Worm (Caenorhabditis elegans) whole organism, dauer: ENCODE results near the gene K09F6.11.
"Not testable (repeated sequence)": the region's sequence is repeated elsewhere in the genome, so short reads cannot be mapped to it uniquely, and the experiment has no call there.

Experiments used
- unc-62 ChIP-seq: sonication (generic microtip); optimal IDR thresholded peaks from 2 replicates; lab custom pipeline; 2017; ENCODE audit warnings: missing biosample characterization, missing genetic modification reagents, missing genetic modification characterization

K09F6.11 gene

DNA sequence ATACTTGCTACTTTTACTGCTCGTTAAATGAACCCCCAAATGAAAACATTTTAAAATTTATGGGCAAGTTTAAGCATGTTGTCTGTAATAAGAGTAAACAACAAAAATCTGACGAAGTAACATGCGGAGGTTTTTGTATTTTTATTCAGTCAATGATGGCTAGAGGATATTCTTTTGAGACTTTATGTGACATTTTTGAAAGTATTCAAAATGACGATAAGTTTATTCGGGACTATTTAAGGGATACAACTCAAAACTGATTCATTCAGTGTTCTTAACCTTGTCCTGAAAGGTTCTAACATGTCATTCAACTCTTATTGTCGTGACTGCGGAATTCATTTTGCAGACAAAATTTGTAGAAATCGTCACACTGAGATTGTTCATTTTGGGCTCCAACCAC lies at the start of gene K09F6.11:
TSS of gene K09F6.11 (plus strand) at position 301 of the 400 bp plus-strand sequence.
- TF ChIP-seq unc-62 (GFP tag; lab: Kevin White, UChicago): no peak

DNA sequence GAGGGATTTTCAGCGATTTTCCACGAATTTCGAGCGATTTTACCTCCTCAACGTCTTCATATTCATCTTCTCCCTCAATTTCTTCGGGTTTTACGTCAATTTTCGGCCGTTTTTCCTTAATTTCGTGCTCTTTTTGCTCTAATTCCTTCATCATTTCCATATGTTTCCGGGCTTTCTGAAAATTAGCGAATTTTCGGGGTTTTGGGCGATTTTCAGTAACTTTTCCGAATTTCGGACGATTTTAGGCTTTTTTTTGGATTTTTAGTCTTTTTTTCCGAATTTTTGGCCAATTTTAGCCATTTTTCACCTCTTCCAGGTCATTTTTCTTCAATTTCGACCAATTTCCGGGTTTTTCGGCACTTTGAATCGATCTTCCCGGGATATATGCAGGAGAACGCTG lies 49.6 kb upstream of the K09F6.11 start:
- no peak for TF ChIP-seq unc-62 (GFP tag; lab: Kevin White, UChicago)

DNA sequence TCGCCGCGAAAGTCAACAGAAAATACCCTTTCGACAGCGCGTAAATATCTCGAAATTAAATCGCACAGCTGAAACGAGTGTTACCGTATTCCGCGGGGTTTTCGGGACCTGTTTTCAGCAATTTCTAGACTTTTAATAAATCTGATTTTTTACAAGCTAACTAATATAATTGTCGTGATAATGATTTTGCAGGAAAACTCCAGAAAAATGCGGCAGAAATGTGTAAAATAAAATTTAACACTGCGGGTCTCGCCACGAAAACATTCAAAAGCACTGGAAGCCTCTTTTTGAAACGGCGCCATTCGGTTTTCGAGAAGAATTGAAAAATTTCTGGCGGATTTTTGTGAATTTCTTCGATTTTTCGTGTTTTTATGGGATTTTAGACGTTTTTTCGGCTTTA lies 47.5 kb upstream of the K09F6.11 start, which contains the start of gene F54A3.6:
TSS of gene F54A3.6 (minus strand) at position 42 of the 400 bp plus-strand sequence.
- TF ChIP-seq unc-62 (GFP tag; lab: Kevin White, UChicago): not testable (repeated sequence)

DNA sequence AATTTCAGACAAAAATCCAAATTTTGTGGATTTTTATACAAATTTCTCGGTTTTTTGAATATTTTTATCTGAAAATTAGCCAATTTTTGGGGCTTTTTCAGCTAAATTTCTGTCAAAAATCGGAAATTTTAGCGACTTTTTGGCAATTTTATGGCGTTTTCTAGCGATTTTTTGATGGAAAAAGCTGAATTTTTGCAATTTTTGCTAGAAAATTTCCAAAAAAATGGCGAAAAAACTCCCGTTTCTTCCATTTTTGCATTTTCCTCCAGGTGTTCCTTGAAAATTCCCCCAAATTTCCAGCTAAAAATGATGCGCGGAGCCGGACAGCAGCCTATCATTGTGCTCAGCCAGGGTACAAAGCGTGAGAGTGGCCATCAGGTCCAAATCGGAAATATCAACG lies 46.7 kb upstream of the K09F6.11 start, which contains the start of gene cct-3:
TSS of gene cct-3 (plus strand) at position 301 of the 400 bp plus-strand sequence.
- TF ChIP-seq unc-62 (GFP tag; lab: Kevin White, UChicago): no peak

DNA sequence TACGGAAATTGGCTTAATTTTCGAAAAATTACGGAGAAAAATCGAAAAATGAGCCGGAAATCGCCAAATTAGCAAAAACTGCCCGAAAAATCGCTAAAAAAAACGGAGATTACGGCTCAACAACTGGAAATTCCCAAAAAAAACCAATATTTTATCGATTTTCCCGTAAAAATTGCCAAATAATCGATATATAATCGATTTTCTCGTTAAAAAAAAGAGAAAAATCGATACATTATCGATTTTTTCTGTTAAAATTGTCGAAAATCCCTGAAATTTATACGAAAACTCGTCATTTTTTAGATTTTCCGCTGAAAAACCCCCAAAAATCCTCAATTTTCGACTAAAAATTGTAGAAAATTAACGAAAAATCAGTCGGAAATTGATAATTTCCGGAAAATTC lies 43.6 kb upstream of the K09F6.11 start:
- no peak for TF ChIP-seq unc-62 (GFP tag; lab: Kevin White, UChicago)

DNA sequence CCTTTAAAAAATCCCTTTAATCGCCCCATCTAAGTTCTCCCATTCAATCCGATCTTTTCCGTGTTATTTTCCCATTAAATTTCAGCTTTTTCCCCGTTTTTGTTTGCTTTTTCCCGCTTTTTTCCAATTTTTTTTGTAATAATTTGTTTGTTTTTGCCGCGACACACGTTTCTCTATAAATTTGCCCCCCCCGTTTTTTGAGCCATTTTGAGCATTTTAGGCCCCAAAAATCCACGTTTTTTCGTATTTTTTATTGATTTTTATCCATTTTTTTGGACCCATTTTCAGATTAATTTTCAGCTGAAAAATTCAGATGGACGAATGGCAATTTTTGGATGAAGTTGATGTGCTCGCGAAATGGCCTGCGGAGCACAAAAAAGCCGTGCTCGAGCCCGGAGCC lies 36.6 kb upstream of the K09F6.11 start, which contains the start of gene F54A3.2:
TSS of gene F54A3.2 (plus strand) at position 301 of the 400 bp plus-strand sequence.
- no peak for TF ChIP-seq unc-62 (GFP tag; lab: Kevin White, UChicago)

DNA sequence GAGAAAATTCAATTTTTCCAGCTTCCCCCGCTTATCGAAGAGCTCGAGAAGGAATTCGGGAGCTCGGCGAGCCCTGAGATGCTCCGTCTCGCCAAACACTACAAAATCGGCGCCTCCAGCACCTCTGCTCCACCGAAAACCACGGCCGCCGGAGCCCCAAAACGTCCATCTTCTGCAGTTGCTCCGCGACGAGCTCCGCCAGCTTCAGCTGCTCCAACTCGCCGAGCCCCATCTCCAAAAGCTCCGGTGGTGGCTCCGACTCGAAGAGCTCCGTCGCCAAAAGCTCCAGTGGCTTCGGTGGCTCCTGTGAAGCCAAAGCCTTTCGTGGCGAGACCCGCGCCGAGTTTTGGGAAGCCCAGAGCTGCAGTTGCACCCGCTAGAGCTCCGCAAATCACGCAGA lies 28.3 kb upstream of the K09F6.11 start:
- TF ChIP-seq unc-62 (GFP tag; lab: Kevin White, UChicago): no peak

DNA sequence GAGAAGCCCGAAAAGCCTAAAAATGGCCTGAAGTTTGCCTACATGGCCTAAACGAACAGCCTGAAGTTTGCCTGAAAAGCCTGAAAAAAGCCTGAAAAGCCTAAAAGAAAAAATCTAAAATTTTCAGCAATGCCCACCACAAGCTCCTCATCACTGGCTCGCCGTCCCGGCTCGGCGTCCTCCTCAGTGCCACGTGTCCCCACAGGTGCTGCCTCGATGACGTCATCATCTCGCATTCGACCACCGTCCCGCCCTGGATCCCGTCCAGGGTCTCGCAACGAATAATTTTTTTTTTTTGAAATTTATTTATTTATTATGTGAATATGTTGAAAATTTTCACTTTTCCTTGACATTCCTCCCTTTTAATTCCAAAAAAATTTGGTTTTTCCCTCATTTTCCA lies 26.3 kb upstream of the K09F6.11 start:
- no peak for TF ChIP-seq unc-62 (GFP tag; lab: Kevin White, UChicago)

DNA sequence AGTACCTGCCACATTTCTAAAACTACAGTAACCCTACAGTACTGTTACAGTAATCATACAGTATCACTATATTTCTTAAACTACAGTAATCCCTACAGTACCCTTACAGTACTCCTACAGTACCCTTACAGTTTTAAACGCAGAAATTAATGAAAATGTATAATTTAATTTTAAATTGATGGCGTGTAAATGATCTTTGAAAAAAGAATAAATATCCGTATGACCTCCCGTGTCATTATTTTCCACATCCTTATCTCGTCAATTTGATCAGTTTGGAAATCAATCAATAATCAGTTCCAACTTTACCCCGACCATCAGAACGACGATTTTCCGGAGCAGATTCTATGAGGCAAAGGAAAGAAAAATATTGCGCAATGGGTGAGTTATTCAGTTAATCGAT lies 25.1 kb upstream of the K09F6.11 start, which contains the start of gene K09F6.3:
TSS of gene K09F6.3 (plus strand) at position 301 of the 400 bp plus-strand sequence.
- not testable (repeated sequence) for TF ChIP-seq unc-62 (GFP tag; lab: Kevin White, UChicago)

DNA sequence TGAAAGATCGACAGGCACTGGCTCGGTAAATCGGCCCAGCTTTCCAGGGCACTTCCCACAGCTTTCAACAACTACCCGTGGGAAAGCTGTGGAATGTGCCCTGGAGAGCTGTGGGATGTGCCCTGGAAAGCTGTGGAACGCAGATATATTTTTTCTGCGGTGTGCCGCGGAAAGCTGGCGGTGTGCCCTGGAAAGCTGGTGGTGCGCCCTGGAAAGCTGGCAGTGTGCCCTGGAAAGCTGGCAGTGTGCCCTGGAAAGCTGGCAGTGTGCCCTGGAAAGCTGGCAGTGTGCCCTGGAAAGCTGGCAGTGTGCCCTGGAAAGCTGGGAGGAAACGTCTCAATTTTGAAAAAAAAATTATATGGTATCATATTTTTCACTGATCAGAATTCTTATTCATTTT lies 6.2 kb upstream of the K09F6.11 start:
- TF ChIP-seq unc-62 (GFP tag; lab: Kevin White, UChicago): no peak

DNA sequence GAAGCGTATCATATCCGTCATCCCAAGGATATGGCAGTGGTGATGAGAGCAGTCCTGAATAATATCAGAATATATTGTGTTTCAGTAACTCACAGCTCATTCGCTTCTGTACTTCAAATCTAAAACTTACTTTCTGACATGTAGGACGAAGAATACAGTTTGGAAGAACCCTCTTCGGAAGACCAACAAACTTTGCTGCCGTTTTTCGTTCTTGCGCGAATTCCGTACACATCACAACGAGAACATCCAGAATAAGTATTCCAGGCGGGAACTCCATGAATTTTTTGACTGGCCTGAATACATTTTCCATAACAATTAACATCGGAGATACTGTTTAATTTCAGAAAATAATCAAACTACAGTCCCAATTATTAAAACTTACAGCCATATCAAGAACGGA lies 2.5 kb upstream of the K09F6.11 start, which contains the start of gene K09F6.15:
TSS of gene K09F6.15 (minus strand) at position 101 of the 400 bp plus-strand sequence.
- TF ChIP-seq unc-62 (GFP tag; lab: Kevin White, UChicago): no peak

DNA sequence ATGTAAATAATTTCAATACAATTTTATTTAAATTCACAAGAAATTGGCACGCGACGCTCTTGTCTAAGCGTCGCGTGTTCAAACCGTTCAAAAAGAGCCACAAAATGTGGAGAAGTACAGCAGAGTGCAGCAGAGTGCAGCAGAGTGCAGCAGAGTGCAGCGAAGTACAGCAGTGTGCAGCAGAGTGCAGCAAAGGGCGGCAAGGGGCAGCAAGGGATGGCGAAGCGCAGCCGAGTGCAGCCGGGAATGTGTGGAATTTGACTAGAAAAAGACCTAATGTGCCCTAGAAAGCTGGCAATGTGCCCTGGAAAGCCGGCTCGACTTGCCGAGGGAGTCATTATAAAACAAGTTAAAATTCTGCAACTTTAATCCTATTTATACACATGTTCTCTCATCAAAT lies 676 bp upstream of the K09F6.11 start, which contains the start of gene K09F6.6:
TSS of gene K09F6.6 (minus strand) at position 43 of the 400 bp plus-strand sequence.
- TF ChIP-seq unc-62 (GFP tag; lab: Kevin White, UChicago): no peak

DNA sequence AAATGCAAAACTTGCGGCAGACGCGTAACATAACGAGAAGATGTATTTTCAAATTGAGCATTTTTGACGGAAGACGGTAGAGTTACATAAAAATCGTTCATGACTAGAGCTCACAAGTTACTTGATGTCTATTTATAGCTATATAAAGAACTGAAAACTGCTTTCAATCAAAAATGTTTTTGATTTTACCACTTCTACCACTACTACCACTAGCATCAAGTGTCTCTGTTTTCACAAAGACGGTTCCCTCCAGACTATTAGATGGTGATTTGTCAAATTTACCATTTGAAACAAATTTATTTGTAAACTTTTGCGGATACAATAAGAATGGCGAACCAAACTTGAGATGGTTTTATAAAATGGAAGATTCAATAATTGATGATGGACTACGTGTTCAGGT lies 2.7 kb downstream of the K09F6.11 start, which contains the start of gene K09F6.9:
TSS of gene K09F6.9 (minus strand) at position 101 of the 400 bp plus-strand sequence.
- not testable (repeated sequence) for TF ChIP-seq unc-62 (GFP tag; lab: Kevin White, UChicago)

DNA sequence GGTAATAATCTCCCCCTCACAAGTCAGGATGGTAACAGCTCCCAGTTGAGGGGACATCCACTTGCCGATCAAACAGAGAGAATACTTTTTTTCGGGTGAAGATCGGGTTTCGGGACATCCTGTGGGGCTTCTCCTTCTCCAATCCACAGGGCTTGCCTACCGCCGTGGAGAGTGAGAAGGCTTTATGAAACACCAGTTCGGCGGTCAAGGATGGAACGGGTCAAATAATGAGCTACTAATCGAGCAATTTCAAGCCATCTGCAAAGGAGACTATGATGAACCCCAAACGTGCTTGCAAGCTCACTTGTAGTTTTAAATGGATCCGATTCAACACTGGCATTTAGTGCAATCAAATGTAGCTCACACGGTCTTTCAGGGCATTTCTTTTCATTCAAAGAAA lies 4.8 kb downstream of the K09F6.11 start:
- no peak for TF ChIP-seq unc-62 (GFP tag; lab: Kevin White, UChicago)

DNA sequence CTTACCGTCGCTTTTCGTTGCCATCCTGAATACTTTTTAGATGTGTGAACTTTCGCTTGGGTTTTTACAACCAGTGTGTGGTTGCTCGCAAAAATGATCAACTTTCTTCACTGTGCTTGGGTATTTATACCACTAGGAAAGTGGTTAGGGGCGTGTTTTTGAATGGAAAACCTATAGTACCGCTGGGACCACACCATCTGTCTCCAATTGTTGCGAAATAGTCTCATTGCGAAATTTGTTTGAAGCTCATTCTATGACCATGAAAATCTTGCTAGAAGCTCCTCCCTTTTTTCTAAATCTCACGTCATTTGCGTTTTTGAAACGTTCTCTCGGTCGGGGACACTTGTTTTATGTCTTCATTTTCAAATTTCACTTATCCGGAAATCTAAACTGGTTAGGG lies 8.9 kb downstream of the K09F6.11 start, which contains the start of the genes K09F6.10 and K09F6.13:
TSS of gene K09F6.10 (minus strand) at position 86 of the 400 bp plus-strand sequence.
TSS of gene K09F6.13 (plus strand) at position 317 of the 400 bp plus-strand sequence.
- TF ChIP-seq unc-62 (GFP tag; lab: Kevin White, UChicago): no peak

DNA sequence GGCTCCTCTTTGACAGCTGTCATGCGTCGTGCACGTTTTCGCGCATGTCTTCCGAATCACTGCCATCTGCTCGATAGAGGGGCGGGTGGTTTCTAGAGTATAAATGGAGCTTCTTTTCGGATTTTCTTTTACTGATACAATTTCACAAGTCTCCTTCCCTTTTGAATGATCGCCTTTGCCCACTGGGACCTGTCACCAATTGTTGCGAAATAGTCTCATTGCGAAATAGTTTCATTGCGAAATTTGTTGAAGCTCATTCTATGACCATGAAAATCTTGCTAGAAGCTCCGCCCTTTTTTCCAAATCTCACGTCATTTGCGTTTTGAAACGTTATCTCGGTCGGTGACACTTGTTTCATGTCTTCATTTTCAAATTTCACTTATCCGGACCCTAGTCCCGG lies 9.5 kb downstream of the K09F6.11 start:
- no peak for TF ChIP-seq unc-62 (GFP tag; lab: Kevin White, UChicago)

DNA sequence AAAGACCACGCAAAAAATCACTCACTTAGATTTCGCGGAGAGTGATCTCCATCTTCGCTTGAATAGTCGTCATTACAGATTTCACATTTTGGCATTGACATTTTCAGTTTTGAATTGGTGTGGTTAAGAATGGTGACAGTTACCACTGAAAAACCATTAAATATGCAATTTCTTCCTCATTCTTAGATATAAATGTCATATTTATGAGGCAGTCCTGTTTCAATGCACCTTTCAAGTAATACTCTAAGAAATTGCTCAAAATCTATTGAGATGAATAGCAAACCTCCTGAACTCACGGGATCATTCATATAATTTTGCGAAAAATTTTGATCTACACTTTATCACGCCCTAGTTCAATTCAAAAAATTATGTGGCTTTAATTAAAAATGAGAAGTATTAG lies 12.1 kb downstream of the K09F6.11 start, which contains the start of gene K09F6.7:
TSS of gene K09F6.7 (minus strand) at position 101 of the 400 bp plus-strand sequence.
- no peak for TF ChIP-seq unc-62 (GFP tag; lab: Kevin White, UChicago)
